Worm (Caenorhabditis elegans) whole organism, L4/young adult: ENCODE data around the gene Y119D3B.21.

ENCODE experiments used
- W03F9.2 ChIP-seq: fragments of 150-350 bp; optimal IDR thresholded peaks from 2 replicates; lab custom pipeline; 2014; ENCODE audit warnings: missing biosample characterization, missing genetic modification characterization
- dao-5 ChIP-seq: sonication (generic microtip); optimal IDR thresholded peaks from 2 replicates; lab custom pipeline; 2016; ENCODE audit warnings: missing genotype, missing genetic modification characterization, moderate library complexity, missing compliant biosample characterization
- him-1 ChIP-seq: sonication (generic microtip); optimal IDR thresholded peaks from 2 replicates; lab custom pipeline; 2016; ENCODE audit warnings: missing genotype, missing genetic modification reagents, missing genetic modification characterization, missing compliant biosample characterization

DNA sequence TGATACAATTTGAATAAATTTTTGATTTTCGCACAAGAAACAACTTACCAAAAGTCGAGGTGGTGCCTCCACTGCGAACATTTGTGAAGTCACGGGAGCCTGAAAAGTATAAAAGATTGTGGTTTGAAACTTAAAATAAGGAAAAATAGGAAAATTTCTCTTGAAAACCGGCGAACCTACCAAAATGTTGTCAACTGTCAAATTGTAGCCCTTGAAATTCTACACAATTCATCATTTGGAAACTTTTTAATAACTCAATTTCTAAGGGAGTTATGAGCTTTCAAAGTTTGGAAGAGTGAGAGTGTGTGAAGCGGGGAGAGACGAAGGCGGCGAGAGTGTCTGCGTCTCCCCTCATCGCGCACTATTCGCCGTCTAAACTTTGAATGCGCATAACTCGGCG is 15.4 kb downstream of the Y119D3B.21 start, which contains the start of gene pes-4:
- TF ChIP-seq him-1 (tag; lab: Kevin White, UChicago) (no peak), W03F9.2 (tag; lab: Kevin White, UChicago) (no peak), dao-5 (tag; lab: Kevin White, UChicago) (no peak)
